Worm (Caenorhabditis elegans): ENCODE measurements around the gene F36H5.12.

The F36H5.12 gene

DNA sequence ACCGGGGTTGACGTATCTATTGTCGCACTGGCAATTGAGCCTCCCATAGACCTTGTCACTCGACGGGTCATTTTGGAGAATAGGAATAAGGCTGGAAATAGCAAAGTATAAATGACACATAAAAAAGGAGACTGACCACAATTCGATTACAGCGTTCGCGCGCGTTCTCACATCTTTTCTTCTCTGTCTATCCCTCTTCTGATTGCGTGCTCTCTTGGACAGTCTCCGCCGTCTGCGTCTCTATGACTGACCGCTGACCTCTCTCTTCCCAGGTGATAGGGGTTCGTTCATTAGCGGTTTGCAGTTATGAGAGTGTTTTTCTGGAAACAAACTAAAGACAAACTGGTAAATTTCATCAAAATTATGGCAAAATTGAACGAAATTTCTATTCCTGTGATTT is 6.3 kb upstream of the F36H5.12 start, which contains the start of gene ceh-83:
Gene ceh-83 (minus strand): TSS at position 181 of the 400 bp plus-strand sequence.
- TF ChIP-seq nhr-23 (tag; optimal IDR thresholded peaks at IDR 0.05) (no peak), fos-1 (tag; optimal IDR thresholded peaks at IDR 0.05) (peak; percentile 49)

DNA sequence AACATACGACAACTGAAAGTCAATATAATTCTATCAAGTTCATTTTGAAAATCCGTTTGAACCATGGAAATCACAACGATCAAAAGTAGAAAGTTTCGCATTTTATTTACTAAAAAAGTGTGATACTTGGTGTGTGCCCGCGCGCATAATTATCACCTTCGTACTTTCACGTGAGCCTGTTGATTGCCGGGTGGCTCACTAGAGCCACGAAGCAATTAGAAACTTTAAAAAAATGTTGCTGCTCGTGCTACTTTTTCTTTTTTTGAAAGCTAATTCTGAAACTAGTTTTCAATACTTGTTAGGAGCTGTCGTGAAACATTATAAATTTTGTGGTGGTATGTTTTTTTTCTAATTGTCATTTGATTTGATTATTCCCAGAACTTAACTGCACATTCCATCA is 3.8 kb upstream of the F36H5.12 start, which contains the start of the genes irld-9 and irld-33:
Gene irld-9 (minus strand): TSS at position 101 of the 400 bp plus-strand sequence.
Gene irld-33 (plus strand): TSS at position 209 of the 400 bp plus-strand sequence.
- TF ChIP-seq unc-55 (GFP tag; optimal IDR thresholded peaks at IDR 0.05) (no peak), elt-3 (tag; optimal IDR thresholded peaks at IDR 0.05) (no peak), R02D3.7 (tag; optimal IDR thresholded peaks at IDR 0.05) (no peak), lin-13 (GFP tag; optimal IDR thresholded peaks at IDR 0.05) (no peak), elt-1 (tag; optimal IDR thresholded peaks at IDR 0.05) (no peak), mdl-1 (tag; optimal IDR thresholded peaks at IDR 0.05) (no peak), blmp-1 (tag; optimal IDR thresholded peaks at IDR 0.05; ENCODE audit: insufficient read depth) (no peak), nhr-237 (tag; optimal IDR thresholded peaks at IDR 0.05) (no peak), mbf-1 (tag; optimal IDR thresholded peaks at IDR 0.05) (no peak), gmeb-1 (tag; optimal IDR thresholded peaks at IDR 0.05) (no peak), Y55F3AM.14 (GFP tag; optimal IDR thresholded peaks at IDR 0.05) (no peak), zag-1 (tag; optimal IDR thresholded peaks at IDR 0.05) (no peak), ama-1 (optimal IDR thresholded peaks at IDR 0.05) (no peak), lin-11 (tag; optimal IDR thresholded peaks at IDR 0.05) (no peak), ceh-16 (tag; optimal IDR thresholded peaks at IDR 0.05) (no peak), nhr-10 (tag; optimal IDR thresholded peaks at IDR 0.05) (no peak), nhr-21 (tag; optimal IDR thresholded peaks at IDR 0.05) (no peak), ztf-11 (tag; optimal IDR thresholded peaks at IDR 0.05) (no peak)

DNA sequence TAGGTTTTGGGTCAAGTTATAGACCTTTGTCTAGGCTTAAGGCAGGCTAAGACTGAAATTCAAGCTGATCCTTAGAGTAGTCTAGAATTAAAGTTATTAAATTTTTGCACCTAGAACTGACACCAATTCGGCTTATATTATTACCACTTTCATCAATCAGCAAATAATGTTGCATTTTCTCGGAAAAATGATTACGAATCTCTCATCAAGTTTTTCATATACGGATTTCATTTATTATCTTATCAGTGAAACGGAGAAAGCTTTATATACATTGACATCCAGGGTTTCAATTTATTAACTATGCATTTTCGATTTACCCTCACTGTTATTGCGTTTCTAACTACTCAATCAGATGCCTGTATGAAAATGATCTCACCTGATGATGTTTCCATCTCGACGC is 1.4 kb upstream of the F36H5.12 start, which contains the start of gene K07G6.1:
Gene K07G6.1 (plus strand): TSS at position 301 of the 400 bp plus-strand sequence.
- no peak for TF ChIP-seq dmd-4 (tag; optimal IDR thresholded peaks at IDR 0.05)
- TF ChIP-seq lin-13 (GFP tag; optimal IDR thresholded peaks at IDR 0.05), result no peak
- TF ChIP-seq ztf-1 (GFP tag; conservative IDR thresholded peaks at IDR 0.05), result no peak
- no peak for TF ChIP-seq unc-55 (GFP tag; optimal IDR thresholded peaks at IDR 0.05)
- TF ChIP-seq sem-4 (tag; optimal IDR thresholded peaks at IDR 0.05), result no peak
- TF ChIP-seq zag-1 (tag; optimal IDR thresholded peaks at IDR 0.05), result no peak
- TF ChIP-seq lin-39 (tag; optimal IDR thresholded peaks at IDR 0.05), result no peak
- TF ChIP-seq egl-27 (tag; optimal IDR thresholded peaks at IDR 0.05), result no peak
- no peak for TF ChIP-seq lin-11 (tag; optimal IDR thresholded peaks at IDR 0.05)
- TF ChIP-seq nhr-25 (tag; optimal IDR thresholded peaks at IDR 0.05), result no peak
- no peak for TF ChIP-seq ceh-16 (tag; optimal IDR thresholded peaks at IDR 0.05)
- no peak for TF ChIP-seq ZK546.5 (tag; optimal IDR thresholded peaks at IDR 0.05)
- no peak for TF ChIP-seq alr-1 (tag; optimal IDR thresholded peaks at IDR 0.05)
- TF ChIP-seq blmp-1 (tag; optimal IDR thresholded peaks at IDR 0.05; ENCODE audit: insufficient read depth), result no peak
- TF ChIP-seq skn-1 (tag; optimal IDR thresholded peaks at IDR 0.05), result no peak
- TF ChIP-seq mdl-1 (tag; optimal IDR thresholded peaks at IDR 0.05), result no peak
- TF ChIP-seq Y55F3AM.14 (GFP tag; optimal IDR thresholded peaks at IDR 0.05), result no peak
- TF ChIP-seq elt-3 (tag; optimal IDR thresholded peaks at IDR 0.05), result no peak
- no peak for TF ChIP-seq nhr-12 (tag; optimal IDR thresholded peaks at IDR 0.05)
- no peak for TF ChIP-seq unc-62 (GFP tag; optimal IDR thresholded peaks at IDR 0.05)

DNA sequence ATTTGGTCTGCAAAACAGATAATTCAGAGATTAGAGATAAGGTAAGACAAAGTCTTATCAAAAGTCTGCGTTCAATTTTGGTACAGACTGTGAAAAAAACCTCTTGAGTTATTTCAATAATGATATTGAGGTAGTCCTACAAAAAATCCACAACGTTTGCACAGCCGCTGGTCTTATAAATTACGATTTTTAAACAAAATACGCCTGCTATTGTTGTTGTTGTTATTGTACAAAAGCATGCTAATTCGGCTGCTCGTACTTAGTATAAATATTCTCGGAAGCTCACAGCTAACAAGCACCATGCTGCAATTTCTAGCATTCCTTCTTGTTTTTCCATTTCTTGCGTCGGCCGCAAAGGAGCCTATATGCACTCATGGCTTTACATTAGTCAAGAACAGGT is 1.5 kb downstream of the F36H5.12 start, which contains the start of gene clec-19:
Gene clec-19 (plus strand): TSS at position 301 of the 400 bp plus-strand sequence.
- TF ChIP-seq nhr-237 (tag; optimal IDR thresholded peaks at IDR 0.05), result no peak
- no peak for TF ChIP-seq ztf-1 (GFP tag; conservative IDR thresholded peaks at IDR 0.05)
- TF ChIP-seq Y55F3AM.14 (GFP tag; optimal IDR thresholded peaks at IDR 0.05), result no peak
- TF ChIP-seq nhr-11 (tag; optimal IDR thresholded peaks at IDR 0.05), result no peak
- no peak for TF ChIP-seq sma-3 (GFP tag; optimal IDR thresholded peaks at IDR 0.05)
- no peak for TF ChIP-seq snpc-4 (tag; optimal IDR thresholded peaks at IDR 0.05)
- TF ChIP-seq lin-13 (GFP tag; optimal IDR thresholded peaks at IDR 0.05), result no peak
- TF ChIP-seq lin-11 (tag; optimal IDR thresholded peaks at IDR 0.05), result no peak
- no peak for TF ChIP-seq sma-9 (GFP tag; optimal IDR thresholded peaks at IDR 0.05)
- no peak for TF ChIP-seq sma-9 (tag; optimal IDR thresholded peaks at IDR 0.05)
